Worm (Caenorhabditis elegans) whole organism, L2 larva: ENCODE data around the gene aakb-2.
"Not testable (repeated sequence)": the region's sequence is repeated elsewhere in the genome, so short reads cannot be mapped to it uniquely, and the experiment has no call there.

ENCODE experiments used
- R02D3.7 ChIP-seq: fragments of 150-350 bp; optimal IDR thresholded peaks from 2 replicates; lab custom pipeline; 2014; ENCODE audit warnings: missing biosample characterization, missing genetic modification characterization
- ZK546.5 ChIP-seq: sonication (generic microtip); optimal IDR thresholded peaks from 2 replicates; lab custom pipeline; 2017; ENCODE audit warnings: missing biosample characterization, missing genetic modification characterization
- alr-1 ChIP-seq: fragments of 150-350 bp; optimal IDR thresholded peaks from 2 replicates; lab custom pipeline; 2014; ENCODE audit warnings: missing biosample characterization, missing genetic modification characterization
- ama-1 ChIP-seq: fragments of 150-350 bp; optimal IDR thresholded peaks from 2 replicates; lab custom pipeline; 2018; ENCODE audit warnings: inconsistent platforms
- ceh-82 ChIP-seq: fragments of 150-350 bp; optimal IDR thresholded peaks from 2 replicates; lab custom pipeline; 2014; ENCODE audit warnings: missing biosample characterization, missing genetic modification characterization
- crh-2 ChIP-seq: sonication (generic microtip); optimal IDR thresholded peaks from 2 replicates; lab custom pipeline; 2017; ENCODE audit warnings: missing biosample characterization, missing genetic modification characterization
- dmd-4 ChIP-seq: sonication (generic microtip); optimal IDR thresholded peaks from 2 replicates; lab custom pipeline; 2017; ENCODE audit warnings: missing biosample characterization, missing genetic modification characterization
- egl-27 ChIP-seq: sonication (generic microtip); optimal IDR thresholded peaks from 3 replicates; lab custom pipeline; 2017; ENCODE audit warnings: missing biosample characterization, missing genetic modification reagents, missing genetic modification characterization
- elt-1 ChIP-seq: fragments of 150-350 bp; optimal IDR thresholded peaks from 2 replicates; lab custom pipeline; 2014; ENCODE audit warnings: missing biosample characterization, missing genetic modification characterization
- elt-3 ChIP-seq: sonication (generic microtip); optimal IDR thresholded peaks from 2 replicates; lab custom pipeline; 2017; ENCODE audit warnings: missing biosample characterization, missing genetic modification characterization
- fos-1 ChIP-seq: fragments of 150-350 bp; optimal IDR thresholded peaks from 2 replicates; lab custom pipeline; 2014; ENCODE audit warnings: missing biosample characterization, missing genetic modification characterization
- gmeb-1 ChIP-seq: fragments of 150-350 bp; optimal IDR thresholded peaks from 2 replicates; lab custom pipeline; 2014; ENCODE audit warnings: missing biosample characterization, missing genetic modification characterization
- lin-39 ChIP-seq: fragments of 150-350 bp; optimal IDR thresholded peaks from 2 replicates; lab custom pipeline; 2014; ENCODE audit warnings: missing biosample characterization, missing genetic modification reagents, missing genetic modification characterization
- lsy-2 ChIP-seq, 2 experiments: fragments of 150-350 bp in 1 of 2; sonication (generic microtip) in 1 of 2; optimal IDR thresholded peaks; 2 replicates each; lab custom pipeline; 2014 to 2017; ENCODE audit warnings: missing biosample characterization in 2 of 2, missing genetic modification characterization in 2 of 2
- mdl-1 ChIP-seq, 2 experiments: fragments of 150-350 bp in 1 of 2; sonication (generic microtip) in 1 of 2; optimal IDR thresholded peaks; 2 replicates each; lab custom pipeline; 2017; ENCODE audit warnings: missing biosample characterization in 2 of 2, missing genetic modification characterization in 2 of 2
- nhr-10 ChIP-seq: sonication (generic microtip); optimal IDR thresholded peaks from 2 replicates; lab custom pipeline; 2017; ENCODE audit warnings: missing biosample characterization, missing genetic modification characterization
- nhr-129 ChIP-seq: fragments of 150-350 bp; optimal IDR thresholded peaks from 2 replicates; lab custom pipeline; 2014; ENCODE audit warnings: missing biosample characterization, missing genetic modification characterization
- nhr-21 ChIP-seq: fragments of 150-350 bp; optimal IDR thresholded peaks from 2 replicates; lab custom pipeline; 2014; ENCODE audit warnings: missing biosample characterization, missing genetic modification characterization
- nhr-23 ChIP-seq: fragments of 150-350 bp; optimal IDR thresholded peaks from 2 replicates; lab custom pipeline; 2014; ENCODE audit warnings: missing biosample characterization, missing genetic modification reagents, missing genetic modification characterization
- nhr-237 ChIP-seq: fragments of 150-350 bp; optimal IDR thresholded peaks from 2 replicates; lab custom pipeline; 2014; ENCODE audit warnings: missing biosample characterization, missing genetic modification characterization
- nhr-25 ChIP-seq: fragments of 150-350 bp; sonication (generic microtip); optimal IDR thresholded peaks from 3 replicates; lab custom pipeline; 2014; ENCODE audit warnings: missing biosample characterization, missing genetic modification characterization
- nhr-6 ChIP-seq: fragments of 150-350 bp; optimal IDR thresholded peaks from 2 replicates; lab custom pipeline; 2014; ENCODE audit warnings: missing biosample characterization, missing genetic modification characterization
- nhr-77 ChIP-seq: fragments of 150-350 bp; optimal IDR thresholded peaks from 2 replicates; lab custom pipeline; 2014; ENCODE audit warnings: missing biosample characterization, missing genetic modification characterization
- peb-1 ChIP-seq: fragments of 150-350 bp; optimal IDR thresholded peaks from 2 replicates; lab custom pipeline; 2014; ENCODE audit warnings: missing biosample characterization, missing genetic modification characterization
- sem-4 ChIP-seq: fragments of 150-350 bp; optimal IDR thresholded peaks from 2 replicates; lab custom pipeline; 2014; ENCODE audit warnings: missing biosample characterization, missing genetic modification reagents, missing genetic modification characterization
- sma-3 ChIP-seq: sonication (generic microtip); optimal IDR thresholded peaks from 2 replicates; lab custom pipeline; 2016; ENCODE audit warnings: missing genetic modification reagents, missing genetic modification characterization, missing compliant biosample characterization
- sma-9 ChIP-seq, 2 experiments: fragments of 150-350 bp in 1 of 2; sonication (generic microtip) in 1 of 2; optimal IDR thresholded peaks; 2 replicates each; lab custom pipeline; 2014 to 2016; ENCODE audit warnings: missing genetic modification characterization in 2 of 2, mild to moderate bottlenecking in 1 of 2, missing biosample characterization in 1 of 2, missing compliant biosample characterization in 1 of 2, missing genetic modification reagents in 1 of 2, moderate library complexity in 1 of 2
- snpc-4 ChIP-seq: fragments of 150-350 bp; optimal IDR thresholded peaks from 2 replicates; lab custom pipeline; 2014; ENCODE audit warnings: missing biosample characterization, missing genetic modification characterization
- unc-39 ChIP-seq: fragments of 150-350 bp; optimal IDR thresholded peaks from 2 replicates; lab custom pipeline; 2014; ENCODE audit warnings: missing biosample characterization, missing genetic modification characterization
- unc-55 ChIP-seq: fragments of 150-350 bp; sonication (generic microtip); optimal IDR thresholded peaks from 3 replicates; lab custom pipeline; 2014; ENCODE audit warnings: missing biosample characterization, missing genetic modification reagents, missing genetic modification characterization
- unc-62 ChIP-seq: fragments of 150-350 bp; optimal IDR thresholded peaks from 2 replicates; lab custom pipeline; 2014; ENCODE audit warnings: missing biosample characterization, missing genetic modification reagents, missing genetic modification characterization
- zag-1 ChIP-seq: fragments of 150-350 bp; optimal IDR thresholded peaks from 2 replicates; lab custom pipeline; 2014; ENCODE audit warnings: missing biosample characterization, missing genetic modification characterization
- ztf-11 ChIP-seq: sonication (generic microtip); optimal IDR thresholded peaks from 2 replicates; lab custom pipeline; 2017; ENCODE audit warnings: missing biosample characterization, missing genetic modification characterization
- ztf-4 ChIP-seq: fragments of 150-350 bp; optimal IDR thresholded peaks from 2 replicates; lab custom pipeline; 2014; ENCODE audit warnings: missing biosample characterization, missing genetic modification characterization

The aakb-2 gene

DNA sequence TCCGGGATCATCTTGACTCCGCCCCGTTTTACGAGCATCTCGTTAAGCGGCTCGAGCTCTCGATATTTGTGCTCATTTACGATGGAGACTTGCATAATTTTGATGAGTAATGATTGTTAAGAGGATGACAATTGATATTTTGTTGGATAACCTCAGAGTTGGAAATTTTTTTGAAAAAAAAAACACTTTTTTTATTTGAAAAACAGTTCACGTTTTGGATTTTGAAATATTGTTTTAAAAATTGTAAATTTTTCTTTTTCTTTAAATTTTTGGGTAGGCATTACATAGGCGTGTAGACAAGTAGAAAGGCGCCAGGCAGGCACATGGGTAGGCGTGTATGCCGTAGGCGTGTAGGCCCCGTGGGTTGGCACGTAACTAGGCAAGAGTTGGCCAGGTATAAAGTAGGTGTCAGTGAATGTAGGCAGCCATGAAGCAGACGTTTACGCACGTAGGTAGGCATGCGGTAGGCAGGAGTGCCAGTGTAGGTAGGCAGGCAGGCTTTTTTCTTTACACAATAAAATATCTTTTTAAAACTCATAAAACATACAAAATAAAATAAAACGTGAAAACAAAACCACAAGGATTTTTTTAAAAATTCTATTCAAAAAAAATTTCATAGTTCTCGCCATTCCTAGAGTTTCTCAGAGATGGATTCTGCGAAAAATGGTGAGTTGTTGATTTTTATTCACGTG, 18.6 kb upstream of the aakb-2 start, which contains the start of the genes tbx-34 and wht-8:
TSS of gene tbx-34 (minus strand) at position 101 of the 692 bp plus-strand sequence.
TSS of gene wht-8 (plus strand) at position 642 of the 692 bp plus-strand sequence.
- TF ChIP-seq nhr-6 (tag; lab: Kevin White, UChicago) (no peak), unc-39 (tag; lab: Kevin White, UChicago) (no peak), fos-1 (tag; lab: Kevin White, UChicago) (no peak), zag-1 (tag; lab: Kevin White, UChicago) (no peak), lsy-2 (tag; optimal IDR thresholded peaks at IDR 0.05; lab: Kevin White, UChicago) (no peak), unc-62 (GFP tag; lab: Kevin White, UChicago) (no peak), nhr-21 (tag; lab: Kevin White, UChicago) (no peak), dmd-4 (tag; lab: Kevin White, UChicago) (no peak), snpc-4 (tag; lab: Kevin White, UChicago) (no peak), nhr-10 (tag; lab: Kevin White, UChicago) (no peak), sma-3 (GFP tag; lab: Kevin White, UChicago) (no peak), sem-4 (tag; lab: Kevin White, UChicago) (no peak), ztf-4 (tag; lab: Kevin White, UChicago) (no peak), crh-2 (tag; lab: Kevin White, UChicago) (no peak), R02D3.7 (tag; lab: Kevin White, UChicago) (no peak), gmeb-1 (no peak), ZK546.5 (tag; lab: Kevin White, UChicago) (no peak)

ce11 chrIII:11221583-11222191, 15.3 kb upstream of the aakb-2 start:
- no peak for TF ChIP-seq sma-9 (GFP tag; optimal IDR thresholded peaks at IDR 0.05; lab: Kevin White, UChicago)
- TF ChIP-seq sma-9 (tag; optimal IDR thresholded peaks at IDR 0.05; lab: Kevin White, UChicago), result no peak
- no peak for TF ChIP-seq elt-3 (tag; lab: Kevin White, UChicago)
- TF ChIP-seq ceh-82, result no peak
- TF ChIP-seq ztf-4 (tag; lab: Kevin White, UChicago), result no peak
- TF ChIP-seq fos-1 (tag; lab: Kevin White, UChicago), result no peak
- no peak for TF ChIP-seq crh-2 (tag; lab: Kevin White, UChicago)
- TF ChIP-seq nhr-21 (tag; lab: Kevin White, UChicago), result no peak
- TF ChIP-seq nhr-77 (tag; lab: Kevin White, UChicago), result no peak
- TF ChIP-seq nhr-25, result no peak
- TF ChIP-seq peb-1 (tag; lab: Kevin White, UChicago), result no peak
- TF ChIP-seq nhr-129 (tag; lab: Kevin White, UChicago), result no peak
- no peak for TF ChIP-seq nhr-237
- no peak for TF ChIP-seq egl-27 (tag; lab: Kevin White, UChicago)
- no peak for TF ChIP-seq unc-62 (GFP tag; lab: Kevin White, UChicago)
- TF ChIP-seq unc-55 (GFP tag; lab: Kevin White, UChicago), result no peak
- TF ChIP-seq snpc-4 (tag; lab: Kevin White, UChicago), result no peak
- TF ChIP-seq unc-39 (tag; lab: Kevin White, UChicago), result no peak
- TF ChIP-seq ama-1, result no peak
- TF ChIP-seq elt-1 (tag; lab: Kevin White, UChicago), result no peak
- no peak for TF ChIP-seq ztf-11 (tag; lab: Kevin White, UChicago)

DNA sequence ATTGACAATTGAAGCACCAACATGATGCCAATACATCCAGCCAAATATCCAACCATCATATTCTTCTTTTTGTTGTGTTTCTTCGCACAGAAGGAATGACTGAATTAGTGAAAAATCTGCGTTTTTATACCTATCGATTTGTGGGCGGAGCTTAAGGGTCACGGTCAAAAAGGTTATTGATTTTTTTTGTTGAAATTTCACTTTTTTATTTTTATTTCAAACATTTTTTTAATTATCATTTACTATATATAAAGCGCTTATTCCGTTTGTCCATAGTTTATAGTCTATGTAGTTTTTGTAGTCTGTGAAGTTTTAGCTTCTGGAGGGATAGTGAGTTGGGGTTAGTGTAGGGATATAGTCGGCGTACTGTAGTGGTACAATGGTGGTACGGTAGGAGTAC, 12.9 kb upstream of the aakb-2 start, which contains the start of gene Y47D3A.13:
TSS of gene Y47D3A.13 (minus strand) at position 101 of the 400 bp plus-strand sequence.
- not testable (repeated sequence) for TF ChIP-seq elt-1 (tag; lab: Kevin White, UChicago); lin-39; mdl-1 (tag; optimal IDR thresholded peaks at IDR 0.05; lab: Kevin White, UChicago)

DNA sequence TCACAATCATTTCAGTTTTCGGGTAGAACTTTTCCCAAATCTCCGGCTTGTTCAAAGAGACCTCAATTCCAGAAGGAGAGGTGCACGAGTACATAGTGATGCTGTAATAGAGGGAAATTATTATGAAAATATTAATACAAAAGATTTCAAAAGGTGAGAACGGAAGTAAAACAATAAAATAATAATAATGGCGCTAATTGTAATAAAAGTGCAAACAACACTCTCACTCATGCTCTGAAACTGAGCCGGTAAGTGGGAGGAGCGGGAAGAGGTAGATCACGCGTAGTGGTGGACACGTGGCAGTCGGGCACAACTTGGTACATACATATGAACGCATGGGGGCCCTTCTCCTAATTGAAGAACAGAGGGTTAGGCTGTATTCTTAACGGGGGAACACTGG, 9.9 kb upstream of the aakb-2 start, which contains the start of gene tbx-37:
TSS of gene tbx-37 (minus strand) at position 101 of the 400 bp plus-strand sequence.
- no peak for TF ChIP-seq nhr-23
- TF ChIP-seq alr-1 (tag; lab: Kevin White, UChicago), result no peak
- TF ChIP-seq nhr-10 (tag; lab: Kevin White, UChicago), result no peak
